Worm (Caenorhabditis elegans): Measurements from ENCODE around the gene Y43F8B.11.
"Not testable (repeated sequence)": the region's sequence is repeated elsewhere in the genome, so short reads cannot be mapped to it uniquely, and the experiment has no call there.

Gene Y43F8B.11

DNA sequence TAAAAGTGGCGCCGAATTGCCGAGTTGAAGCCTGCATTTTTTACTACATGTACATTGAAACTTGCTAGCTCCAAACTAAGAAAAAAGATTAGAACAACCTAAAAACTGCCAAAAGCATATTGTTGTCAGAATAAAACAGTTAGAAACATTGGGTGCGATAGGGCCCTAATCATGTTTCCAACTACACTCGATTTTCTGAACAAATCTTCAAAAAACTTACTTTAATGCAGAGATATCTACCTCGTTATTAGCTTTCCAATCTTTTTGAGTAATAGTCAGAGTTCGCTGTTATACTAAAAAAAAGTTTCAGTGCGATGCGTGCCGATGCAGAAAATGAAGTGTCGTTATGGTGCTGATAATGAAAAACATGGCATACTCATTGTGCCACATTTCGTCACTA lies 14.8 kb upstream of the Y43F8B.11 start, which contains the start of the genes Y43F8B.13 and Y43F8B.14:
Y43F8B.13 (plus strand) TSS at position 301 of the 400 bp plus-strand sequence.
Y43F8B.14 (minus strand) TSS at position 322 of the 400 bp plus-strand sequence.
- TF ChIP-seq spr-3 (GFP tag; optimal IDR thresholded peaks at IDR 0.05), result no peak
- TF ChIP-seq daf-16 (GFP tag; optimal IDR thresholded peaks at IDR 0.05), result no peak
- TF ChIP-seq daf-16 (tag; optimal IDR thresholded peaks at IDR 0.05), result peak; percentile 35
- peak; percentile 56 for TF ChIP-seq pqm-1 (tag; optimal IDR thresholded peaks at IDR 0.05)
- TF ChIP-seq saeg-2 (GFP tag; IDR thresholded peaks at IDR 0.05), result no peak
- TF ChIP-seq mep-1 (tag; optimal IDR thresholded peaks at IDR 0.05), result no peak
- TF ChIP-seq daf-12 (tag; optimal IDR thresholded peaks at IDR 0.05), result no peak

ce11 chrV:19457120-19457519 lies 13.4 kb upstream of the Y43F8B.11 start, which contains the start of gene Y43F8B.24:
TSS of gene Y43F8B.24 (plus strand) at chrV:19457420.
- peak in 1 of 2 experiments; percentile 7 for TF ChIP-seq unc-62 (GFP tag; optimal IDR thresholded peaks at IDR 0.05 in 1 of 2)
- no peak for TF ChIP-seq unc-62 (tag; optimal IDR thresholded peaks at IDR 0.05)
- TF ChIP-seq nhr-77 (tag; optimal IDR thresholded peaks at IDR 0.05), result no peak
- no peak for TF ChIP-seq lsy-2 (tag; optimal IDR thresholded peaks at IDR 0.05)
- no peak for TF ChIP-seq ama-1 (optimal IDR thresholded peaks at IDR 0.05)
- TF ChIP-seq daf-16 (GFP tag; optimal IDR thresholded peaks at IDR 0.05), result no peak
- TF ChIP-seq daf-16 (tag; optimal IDR thresholded peaks at IDR 0.05), result peak; percentile 17
- TF ChIP-seq nhr-237 (tag; optimal IDR thresholded peaks at IDR 0.05), result no peak
- no peak for TF ChIP-seq ceh-44 (GFP tag; IDR thresholded peaks at IDR 0.05)
- TF ChIP-seq dmd-9 (GFP tag; IDR thresholded peaks at IDR 0.05), result no peak

- TF ChIP-seq tra-1 (GFP tag; IDR thresholded peaks at IDR 0.05), result peak; percentile 26; the same call in 1 of the 2 replicates
- TF ChIP-seq daf-16 (GFP tag; optimal IDR thresholded peaks at IDR 0.05), result not testable (repeated sequence)
- peak; percentile 31 for TF ChIP-seq daf-16 (tag; optimal IDR thresholded peaks at IDR 0.05)
- peak; percentile 98 for TF ChIP-seq php-3 (GFP tag; IDR thresholded peaks at IDR 0.05)
Observed at ce11 chrV:19459501-19459900, 11.0 kb upstream of the Y43F8B.11 start.

- TF ChIP-seq lim-7 (GFP tag; IDR thresholded peaks at IDR 0.05), result no peak
- TF ChIP-seq rbr-2 (tag; optimal IDR thresholded peaks at IDR 0.05), result no peak
- TF ChIP-seq nhr-102 (tag; optimal IDR thresholded peaks at IDR 0.05), result no peak
Observed at ce11 chrV:19462020-19462419, 8.5 kb upstream of the Y43F8B.11 start, which contains the start of gene Y43F8B.15. TSS of gene Y43F8B.15 (minus strand) at chrV:19462120.

DNA sequence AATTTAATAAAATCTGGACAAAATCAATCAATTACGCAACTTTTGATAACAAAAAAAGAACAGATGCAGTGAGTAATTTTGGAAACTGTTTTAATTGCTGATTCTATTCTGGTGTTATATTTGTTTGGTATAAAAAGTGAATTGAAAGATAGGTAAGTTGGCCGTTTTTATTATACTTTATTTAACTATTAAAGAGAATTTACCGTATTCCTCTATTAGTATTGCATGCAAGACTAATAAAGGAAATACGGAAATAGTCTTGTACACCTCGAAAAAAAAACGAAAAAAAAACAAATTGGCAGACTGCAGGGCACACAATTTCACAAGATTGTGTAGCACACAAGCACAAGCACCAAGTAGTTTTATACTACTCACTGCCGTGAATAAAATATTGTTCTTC lies 7.9 kb upstream of the Y43F8B.11 start, which contains the start of gene Y43F8B.25:
Y43F8B.25 (plus strand) TSS at position 301 of the 400 bp plus-strand sequence.
- TF ChIP-seq vab-7 (GFP tag; IDR thresholded peaks at IDR 0.05), result no peak
- TF ChIP-seq nhr-111 (GFP tag; optimal IDR thresholded peaks at IDR 0.05), result no peak
- TF ChIP-seq daf-16 (GFP tag; optimal IDR thresholded peaks at IDR 0.05), result no peak
- peak; percentile 2 for TF ChIP-seq daf-16 (tag; optimal IDR thresholded peaks at IDR 0.05)
- TF ChIP-seq unc-130 (GFP tag; optimal IDR thresholded peaks at IDR 0.05), result no peak

- peak; percentile 56 for TF ChIP-seq dmd-6 (GFP tag; IDR thresholded peaks at IDR 0.05)
- TF ChIP-seq zag-1 (tag; optimal IDR thresholded peaks at IDR 0.05), result no peak
- TF ChIP-seq dve-1 (tag; optimal IDR thresholded peaks at IDR 0.05; ENCODE audit: insufficient read depth), result peak; percentile 61
- peak; percentile 92 for TF ChIP-seq pqm-1 (tag; optimal IDR thresholded peaks at IDR 0.05)
- no peak for TF ChIP-seq ceh-28 (tag; optimal IDR thresholded peaks at IDR 0.05)
- TF ChIP-seq aha-1 (tag), result no peak
- no peak for TF ChIP-seq lin-15B (tag; optimal IDR thresholded peaks at IDR 0.05)
- no peak for TF ChIP-seq ceh-32 (tag; optimal IDR thresholded peaks at IDR 0.05; ENCODE audit: poor library complexity)
- TF ChIP-seq nhr-76 (tag; optimal IDR thresholded peaks at IDR 0.05), result no peak
- peak; percentile 27 for TF ChIP-seq hlh-30 (tag; optimal IDR thresholded peaks at IDR 0.05; ENCODE audit: insufficient read depth)
- TF ChIP-seq lin-38 (GFP tag; IDR thresholded peaks at IDR 0.05), result no peak
- TF ChIP-seq unc-62 (GFP tag; optimal IDR thresholded peaks at IDR 0.05 in 1 of 2), result peak in 1 of 2 experiments; percentile 40
- TF ChIP-seq unc-62 (tag; optimal IDR thresholded peaks at IDR 0.05), result no peak
- no peak for TF ChIP-seq zip-2 (tag; optimal IDR thresholded peaks at IDR 0.05)
- TF ChIP-seq F37D6.2 (tag; optimal IDR thresholded peaks at IDR 0.05), result no peak
- no peak for TF ChIP-seq tra-1 (GFP tag; IDR thresholded peaks at IDR 0.05)
- TF ChIP-seq nhr-28 (tag; optimal IDR thresholded peaks at IDR 0.05), result peak; percentile 91
- peak; percentile 26 for TF ChIP-seq nhr-77 (tag; optimal IDR thresholded peaks at IDR 0.05)
- no peak for TF ChIP-seq skn-1 (tag; optimal IDR thresholded peaks at IDR 0.05)
- peak; percentile 24 for TF ChIP-seq hlh-11 (tag; optimal IDR thresholded peaks at IDR 0.05)
- no peak for TF ChIP-seq daf-16 (GFP tag; optimal IDR thresholded peaks at IDR 0.05)
- TF ChIP-seq daf-16 (tag; optimal IDR thresholded peaks at IDR 0.05), result peak; percentile 11
- TF ChIP-seq Y5F2A.4 (GFP tag; optimal IDR thresholded peaks at IDR 0.05), result no peak
- TF ChIP-seq unc-130 (GFP tag; optimal IDR thresholded peaks at IDR 0.05), result no peak
- no peak for TF ChIP-seq dmd-9 (GFP tag; IDR thresholded peaks at IDR 0.05)
- TF ChIP-seq T20F7.1 (GFP tag; optimal IDR thresholded peaks at IDR 0.05), result peak; percentile 11
- no peak for TF ChIP-seq php-3 (GFP tag; IDR thresholded peaks at IDR 0.05)
Observed at ce11 chrV:19467574-19467973, 2.9 kb upstream of the Y43F8B.11 start, which contains the start of gene Y43F8B.23. TSS of gene Y43F8B.23 (minus strand) at chrV:19467648.

Data from whole organism, L4 larva.